Fruit fly (Drosophila melanogaster) whole organism, embryonic: ENCODE measurements around the gene CG17121.

Source experiments
- CG10147 ChIP-seq: fragments of 200-800 bp; sonication (Bioruptor generic); optimal IDR thresholded peaks from 2 replicates; lab custom pipeline; 2019; ENCODE audit warnings: missing biosample characterization, mild to moderate bottlenecking, missing genetic modification characterization, moderate library complexity
- CG12155 ChIP-seq: fragments of 200-800 bp; sonication (Bioruptor generic); optimal IDR thresholded peaks from 3 replicates; lab custom pipeline; 2016; ENCODE audit warnings: missing biosample characterization, missing genetic modification characterization
- CG12219 ChIP-seq: fragments of 200-800 bp; sonication (Bioruptor generic); optimal IDR thresholded peaks from 3 replicates; lab custom pipeline; 2018; ENCODE audit warnings: missing biosample characterization, mild to moderate bottlenecking, missing genetic modification characterization
- CG12236 ChIP-seq: fragments of 200-800 bp; sonication (Bioruptor generic); optimal IDR thresholded peaks from 2 replicates; lab custom pipeline; 2016; ENCODE audit warnings: missing biosample characterization, missing genetic modification characterization
- CG12942 ChIP-seq: fragments of 200-800 bp; sonication (Bioruptor generic); optimal IDR thresholded peaks from 3 replicates; lab custom pipeline; 2016; ENCODE audit warnings: missing biosample characterization, missing genetic modification characterization
- CG17359 ChIP-seq: fragments of 200-800 bp; sonication (Bioruptor generic); optimal IDR thresholded peaks from 3 replicates; lab custom pipeline; 2018; ENCODE audit warnings: missing biosample characterization, mild to moderate bottlenecking, missing genetic modification characterization, moderate library complexity
- CG17385 ChIP-seq: fragments of 200-800 bp; sonication (Bioruptor generic); optimal IDR thresholded peaks from 3 replicates; lab custom pipeline; 2018; ENCODE audit warnings: missing biosample characterization, mild to moderate bottlenecking, missing genetic modification characterization
- CG2129 ChIP-seq: fragments of 200-800 bp; sonication (Bioruptor generic); IDR thresholded peaks from 2 replicates; pipeline ENCODE4 v1.3.6; 2022; ENCODE audit warnings: missing biosample characterization, missing genetic modification characterization; ENCODE audit not compliant: partially characterized antibody
- CG31388 ChIP-seq: fragments of 200-800 bp; sonication (Bioruptor generic); optimal IDR thresholded peaks from 2 replicates; lab custom pipeline; 2016; ENCODE audit warnings: missing biosample characterization, missing genetic modification characterization
- CG33213 ChIP-seq: fragments of 200-800 bp; sonication (Bioruptor generic); optimal IDR thresholded peaks from 3 replicates; lab custom pipeline; 2016; ENCODE audit warnings: missing biosample characterization, missing genetic modification characterization
- CG34376 ChIP-seq: fragments of 200-800 bp; sonication (Bioruptor generic); optimal IDR thresholded peaks from 2 replicates; lab custom pipeline; 2018; ENCODE audit warnings: missing biosample characterization, mild to moderate bottlenecking, missing genetic modification characterization
- CG34422 ChIP-seq: fragments of 200-800 bp; sonication (Bioruptor generic); IDR thresholded peaks from 3 replicates; pipeline ENCODE4 v1.3.6; 2022; ENCODE audit warnings: missing biosample characterization, missing genetic modification characterization
- CG3995 ChIP-seq: fragments of 200-800 bp; sonication (Bioruptor generic); optimal IDR thresholded peaks from 3 replicates; lab custom pipeline; 2016; ENCODE audit warnings: missing biosample characterization, missing genetic modification characterization
- CG4404 ChIP-seq: fragments of 200-800 bp; sonication (Bioruptor generic); IDR thresholded peaks from 2 replicates; pipeline ENCODE4 v1.3.6; 2022; ENCODE audit warnings: missing biosample characterization, missing genetic modification characterization
- CG4730 ChIP-seq: fragments of 200-800 bp; sonication (Bioruptor generic); IDR thresholded peaks from 2 replicates; pipeline ENCODE4 v1.3.6; 2022; ENCODE audit warnings: missing biosample characterization, missing genetic modification characterization
- CG7271 ChIP-seq: fragments of 200-800 bp; sonication (Bioruptor generic); optimal IDR thresholded peaks from 2 replicates; lab custom pipeline; 2018; ENCODE audit warnings: missing biosample characterization, mild to moderate bottlenecking, missing genetic modification characterization, moderate library complexity
- CG7556 ChIP-seq: fragments of 200-800 bp; sonication (Bioruptor generic); optimal IDR thresholded peaks from 2 replicates; lab custom pipeline; 2017; ENCODE audit warnings: missing biosample characterization, mild to moderate bottlenecking, missing genetic modification characterization
- CG8281 ChIP-seq: fragments of 200-800 bp; sonication (Bioruptor generic); optimal IDR thresholded peaks from 2 replicates; lab custom pipeline; 2018; ENCODE audit warnings: missing biosample characterization, mild to moderate bottlenecking, missing genetic modification characterization, moderate library complexity
- CG8359 ChIP-seq: fragments of 200-800 bp; sonication (Bioruptor generic); optimal IDR thresholded peaks from 2 replicates; lab custom pipeline; 2017; ENCODE audit warnings: missing biosample characterization, mild to moderate bottlenecking, missing genetic modification characterization, borderline replicate concordance
- CG8478 ChIP-seq: fragments of >200 bp; optimal IDR thresholded peaks from 2 replicates; lab custom pipeline; 2018
- CG8944 ChIP-seq: fragments of 200-800 bp; sonication (Bioruptor generic); optimal IDR thresholded peaks from 3 replicates; lab custom pipeline; 2016; ENCODE audit warnings: missing biosample characterization, missing genetic modification characterization
- CG9817 ChIP-seq: fragments of 200-800 bp; sonication (Bioruptor generic); optimal IDR thresholded peaks from 2 replicates; lab custom pipeline; 2018; ENCODE audit warnings: missing biosample characterization, mild to moderate bottlenecking, missing genetic modification characterization, moderate library complexity
- Dp ChIP-seq: fragments of 200-800 bp; sonication (Bioruptor generic); optimal IDR thresholded peaks from 2 replicates; lab custom pipeline; 2018; ENCODE audit warnings: missing biosample characterization, mild to moderate bottlenecking, missing genetic modification characterization, moderate library complexity
- E2f2 ChIP-seq: fragments of 200-800 bp; sonication (Bioruptor generic); IDR thresholded peaks from 2 replicates; pipeline ENCODE4 v1.3.6; 2022; ENCODE audit warnings: missing biosample characterization, missing genetic modification characterization
- Fer1 ChIP-seq: fragments of 200-800 bp; sonication (Bioruptor generic); optimal IDR thresholded peaks from 2 replicates; lab custom pipeline; 2017; ENCODE audit warnings: missing biosample characterization, mild to moderate bottlenecking, missing genetic modification characterization
- HLH3B ChIP-seq: fragments of 200-800 bp; sonication (Bioruptor generic); IDR thresholded peaks from 2 replicates; pipeline ENCODE4 v1.3.6; 2022; ENCODE audit warnings: missing biosample characterization, missing genetic modification characterization
- Hey ChIP-seq: fragments of 200-800 bp; sonication (Bioruptor generic); optimal IDR thresholded peaks from 3 replicates; lab custom pipeline; 2018; ENCODE audit warnings: missing biosample characterization, mild to moderate bottlenecking, missing genetic modification characterization
- Hr39 ChIP-seq: fragments of >200 bp; optimal IDR thresholded peaks from 2 replicates; lab custom pipeline; 2017
- Med ChIP-seq: fragments of 200-800 bp; sonication (Bioruptor generic); peaks from one replicate; lab custom pipeline; 2016; ENCODE audit warnings: missing biosample characterization, missing genetic modification characterization, mild to moderate bottlenecking, inconsistent platforms, moderate library complexity
- Rfx ChIP-seq: fragments of 200-800 bp; sonication (Bioruptor generic); IDR thresholded peaks from 2 replicates; pipeline ENCODE4 v1.3.6; 2022; ENCODE audit warnings: missing biosample characterization, missing genetic modification characterization
- Taf1 ChIP-seq: fragments of 200-800 bp; sonication (Bioruptor generic); IDR thresholded peaks from 2 replicates; pipeline ENCODE4 v1.3.6; 2022; ENCODE audit warnings: missing biosample characterization, missing genetic modification characterization
- Vsx1 ChIP-seq: fragments of 200-800 bp; sonication (Bioruptor generic); optimal IDR thresholded peaks from 2 replicates; lab custom pipeline; 2017; ENCODE audit warnings: missing biosample characterization, mild to moderate bottlenecking, missing genetic modification characterization, missing genetic modification reagents
- ap ChIP-seq: fragments of 200-800 bp; sonication (Bioruptor generic); IDR thresholded peaks from 2 replicates; pipeline ENCODE4 v1.3.6; 2022; ENCODE audit warnings: missing biosample characterization, missing genetic modification characterization
- crol ChIP-seq: fragments of 200-800 bp; sonication (Bioruptor generic); IDR thresholded peaks from 2 replicates; pipeline ENCODE4 v1.3.6; 2022; ENCODE audit warnings: missing biosample characterization, missing genetic modification characterization
- emc ChIP-seq: fragments of 200-800 bp; sonication (Bioruptor generic); optimal IDR thresholded peaks from 2 replicates; lab custom pipeline; 2016; ENCODE audit warnings: missing biosample characterization, missing genetic modification characterization
- esg ChIP-seq: fragments of 200-800 bp; sonication (Bioruptor generic); conservative IDR thresholded peaks from 2 replicates; pipeline ENCODE4 v1.3.6; 2022; ENCODE audit warnings: missing biosample characterization, missing genetic modification characterization
- exex ChIP-seq: fragments of 200-800 bp; sonication (Bioruptor generic); optimal IDR thresholded peaks from 4 replicates; lab custom pipeline; 2018; ENCODE audit warnings: missing biosample characterization, mild to moderate bottlenecking, missing genetic modification characterization, moderate library complexity
- grau ChIP-seq: fragments of 200-800 bp; optimal IDR thresholded peaks from 3 replicates; lab custom pipeline; 2019; ENCODE audit warnings: missing biosample characterization, mild to moderate bottlenecking, missing genetic modification characterization, moderate library complexity
- lab ChIP-seq: fragments of 200-800 bp; sonication (Bioruptor generic); optimal IDR thresholded peaks from 3 replicates; lab custom pipeline; 2017; ENCODE audit warnings: missing biosample characterization, missing genetic modification characterization, mild to moderate bottlenecking, moderate library complexity, missing genetic modification reagents
- lbe ChIP-seq: fragments of 200-800 bp; sonication (Bioruptor generic); optimal IDR thresholded peaks from 2 replicates; lab custom pipeline; 2016; ENCODE audit warnings: missing biosample characterization, mild to moderate bottlenecking, missing genetic modification characterization
- mirr ChIP-seq: fragments of 200-800 bp; sonication (Bioruptor generic); optimal IDR thresholded peaks from 3 replicates; lab custom pipeline; 2018; ENCODE audit warnings: missing biosample characterization, mild to moderate bottlenecking, missing genetic modification characterization
- otp ChIP-seq: fragments of 200-800 bp; sonication (Bioruptor generic); IDR thresholded peaks from 3 replicates; pipeline ENCODE4, ENCODE4 v1.3.6; 2022; ENCODE audit warnings: missing biosample characterization, missing genetic modification characterization
- pfk ChIP-seq: fragments of 200-800 bp; sonication (Bioruptor generic); optimal IDR thresholded peaks from 2 replicates; lab custom pipeline; 2018; ENCODE audit warnings: missing biosample characterization, mild to moderate bottlenecking, missing genetic modification characterization, moderate library complexity
- pum ChIP-seq: fragments of 200-800 bp; sonication (Bioruptor generic); optimal IDR thresholded peaks from 2 replicates; lab custom pipeline; 2016; ENCODE audit warnings: missing biosample characterization, missing genetic modification characterization
- pzg ChIP-seq: fragments of 200-800 bp; sonication (Bioruptor generic); optimal IDR thresholded peaks from 3 replicates; lab custom pipeline; 2018; ENCODE audit warnings: missing biosample characterization, mild to moderate bottlenecking, missing genetic modification characterization, moderate library complexity
- sd ChIP-seq: fragments of 200-800 bp; sonication (Bioruptor generic); optimal IDR thresholded peaks from 3 replicates; lab custom pipeline; 2018; ENCODE audit warnings: missing biosample characterization, mild to moderate bottlenecking, missing genetic modification characterization, moderate library complexity
- sens ChIP-seq: fragments of 200-800 bp; sonication (Bioruptor generic); peaks from one replicate; lab custom pipeline; 2016; ENCODE audit warnings: missing biosample characterization, missing genetic modification characterization
- sisA ChIP-seq: fragments of 200-800 bp; sonication (Bioruptor generic); IDR thresholded peaks from 2 replicates; pipeline ENCODE4 v1.3.6; 2022; ENCODE audit warnings: missing biosample characterization, missing genetic modification characterization
- sug ChIP-seq: fragments of 200-800 bp; optimal IDR thresholded peaks from 2 replicates; lab custom pipeline; 2019; ENCODE audit warnings: missing biosample characterization, mild to moderate bottlenecking, missing genetic modification characterization, moderate library complexity
- wdn ChIP-seq: fragments of 200-800 bp; sonication (Bioruptor generic); IDR thresholded peaks from 2 replicates; pipeline ENCODE4 v1.3.6; 2022; ENCODE audit warnings: missing biosample characterization, missing genetic modification characterization
- zfh1 ChIP-seq: fragments of 200-800 bp; sonication (Bioruptor generic); IDR thresholded peaks from 3 replicates; pipeline ENCODE4 v1.3.6; 2022; ENCODE audit warnings: missing biosample characterization, missing genetic modification characterization

The CG17121 gene

DNA sequence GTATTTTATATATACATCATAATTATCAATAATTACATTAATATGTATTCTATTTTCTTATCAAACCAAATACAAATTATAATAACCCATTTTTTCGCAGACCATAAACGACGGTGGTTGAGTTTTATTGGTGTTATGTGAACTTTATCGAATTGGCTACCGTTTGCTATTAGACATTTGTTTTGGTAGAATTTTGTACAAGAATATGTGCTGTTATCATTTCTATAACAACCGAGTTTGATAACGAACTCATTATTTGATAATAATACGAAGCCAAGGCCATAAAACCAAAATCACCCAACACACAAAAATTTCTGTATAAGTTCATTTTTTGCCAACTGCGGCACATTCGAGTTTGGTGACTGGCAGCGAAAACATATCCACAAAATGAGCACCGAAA is 47.3 kb upstream of the CG17121 start, which contains the start of gene CG17109:
TSS of gene CG17109 (plus strand) at position 345 of the 400 bp plus-strand sequence.
- TF ChIP-seq CG3995 (no peak), otp (no peak), mirr (GFP tag; lab: Kevin White, UChicago) (peak; percentile 14), Hr39 (no peak), sug (tag; lab: Kevin White, UChicago) (peak; percentile 32), exex (tag; lab: Kevin White, UChicago) (peak; percentile 93), sisA (GFP tag; lab: Robert Waterston, UW) (no peak), CG34376 (GFP tag; lab: Kevin White, UChicago) (peak; percentile 86), sd (peak; percentile 2)

DNA sequence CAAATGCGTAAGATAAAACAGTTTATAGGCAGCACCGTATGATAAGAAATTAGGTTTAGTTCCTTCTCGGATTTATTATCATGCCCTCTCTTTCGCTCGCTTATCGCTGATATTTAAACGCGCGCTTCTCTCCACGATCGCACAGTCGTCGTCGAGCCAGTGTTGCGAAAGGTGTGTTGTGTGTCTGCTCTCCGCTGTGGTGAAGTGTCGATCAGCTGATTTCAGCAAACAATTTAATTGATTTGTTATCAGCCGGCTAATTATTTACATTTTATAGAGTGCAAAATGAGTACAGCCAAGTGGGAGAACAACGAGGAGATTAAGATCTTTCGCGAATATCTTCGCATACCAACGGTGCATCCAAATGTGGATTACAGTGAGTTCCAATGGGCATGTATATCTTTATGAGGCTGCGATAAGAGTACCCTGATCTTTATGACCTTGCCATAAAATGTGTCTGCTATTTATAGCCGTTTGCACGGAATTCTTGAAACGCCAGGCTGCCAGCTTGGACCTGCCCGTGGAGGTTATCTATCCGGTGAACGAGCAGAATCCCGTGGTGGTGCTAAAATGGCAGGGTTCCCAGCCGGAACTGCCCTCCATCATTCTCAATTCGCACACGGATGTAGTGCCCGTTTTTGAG is 43.7 kb upstream of the CG17121 start, which contains the start of the genes CG17110 and CG6726:
TSS of gene CG17110 (plus strand) at position 139 of the 643 bp plus-strand sequence.
TSS of gene CG6726 (plus strand) at position 139 of the 643 bp plus-strand sequence.
- TF ChIP-seq Taf1 (GFP tag; lab: Robert Waterston, UW) (no peak), CG17385 (GFP tag; lab: Kevin White, UChicago) (no peak), Dp (GFP tag; lab: Kevin White, UChicago) (peak; percentile 50), CG34422 (GFP tag; lab: Robert Waterston, UW) (no peak), CG9817 (tag; lab: Kevin White, UChicago) (no peak), sens (GFP tag; lab: Kevin White, UChicago) (peak; percentile 26), CG10147 (GFP tag; lab: Kevin White, UChicago) (no peak), CG12942 (GFP tag; lab: Kevin White, UChicago) (no peak), Med (GFP tag; lab: Kevin White, UChicago) (peak; percentile 79), HLH3B (no peak), sd (peak; percentile 33), CG12155 (GFP tag; lab: Kevin White, UChicago) (no peak), CG4404 (GFP tag; lab: Robert Waterston, UW) (no peak), pum (GFP tag; lab: Kevin White, UChicago) (no peak), CG12219 (GFP tag; lab: Kevin White, UChicago) (no peak), CG12236 (GFP tag; lab: Kevin White, UChicago) (no peak), Vsx1 (peak; percentile 54), pzg (GFP tag; lab: Kevin White, UChicago) (peak; percentile 17), CG2129 (no peak), CG8281 (tag; lab: Kevin White, UChicago) (no peak), Rfx (GFP tag; lab: Robert Waterston, UW) (no peak), lbe (GFP tag; lab: Kevin White, UChicago) (no peak), wdn (no peak), CG8944 (no peak), crol (GFP tag; lab: Robert Waterston, UW) (no peak), ap (GFP tag; lab: Robert Waterston, UW) (no peak), CG31388 (GFP tag; lab: Kevin White, UChicago) (no peak), emc (no peak), esg (GFP tag; lab: Robert Waterston, UW) (no peak), pfk (no peak), grau (tag; lab: Kevin White, UChicago) (no peak), CG8359 (GFP tag; lab: Kevin White, UChicago) (no peak), E2f2 (peak; percentile 69), Fer1 (GFP tag; lab: Kevin White, UChicago) (no peak), Hey (tag; lab: Kevin White, UChicago) (no peak), CG17359 (tag; lab: Kevin White, UChicago) (no peak), zfh1 (GFP tag; lab: Robert Waterston, UW) (no peak), CG33213 (no peak), lab (GFP tag; lab: Kevin White, UChicago) (peak; percentile 37), CG7556 (GFP tag; lab: Kevin White, UChicago) (no peak), CG4730 (GFP tag; lab: Robert Waterston, UW) (no peak), CG7271 (tag; lab: Kevin White, UChicago) (no peak), CG8478 (no peak)
